Worm (Caenorhabditis elegans): ENCODE results near the gene nspb-10.

Gene nspb-10

DNA sequence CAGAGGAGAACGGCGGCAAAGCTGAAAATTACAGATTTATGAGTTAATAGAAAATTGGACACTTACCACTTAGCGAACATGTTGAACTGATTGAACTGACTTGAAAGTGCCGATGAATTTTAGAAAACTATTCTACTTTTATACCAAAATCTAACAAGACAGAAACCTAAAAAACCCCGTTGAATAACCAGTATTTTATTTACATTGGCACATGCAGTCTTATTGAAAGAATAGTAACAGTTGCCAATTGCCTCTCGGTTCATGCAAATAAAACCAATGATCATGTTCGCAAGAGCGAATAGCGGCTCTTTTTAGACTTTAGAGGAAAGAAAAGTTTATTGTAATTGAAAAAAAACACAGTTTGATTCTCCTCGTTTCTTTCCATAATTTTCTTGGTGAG is at the start of gene nspb-10:
TSS of gene nspb-10 (minus strand) at position 101 of the 400 bp plus-strand sequence.
- no peak for TF ChIP-seq unc-62 (GFP tag; optimal IDR thresholded peaks at IDR 0.05)

DNA sequence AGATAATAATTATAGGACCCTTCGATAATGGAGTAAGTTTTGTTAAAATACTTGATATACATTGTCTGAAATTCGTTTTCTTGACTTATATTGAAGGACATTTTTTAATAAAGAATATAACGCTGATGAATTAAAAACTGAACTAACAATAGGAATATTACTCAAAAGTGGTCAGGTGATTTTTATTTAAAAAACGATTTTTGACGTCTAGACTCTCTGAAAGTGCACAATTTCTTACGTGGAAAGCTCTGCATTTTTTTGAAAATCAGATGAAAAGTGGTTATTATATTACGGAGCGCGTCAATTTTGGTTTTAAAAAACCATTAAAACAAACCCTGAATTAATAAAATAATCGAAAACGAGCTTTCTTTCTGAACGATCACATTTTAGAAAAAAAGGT is 48.7 kb upstream of the nspb-10 start, which contains the start of gene sre-13:
TSS of gene sre-13 (minus strand) at position 101 of the 400 bp plus-strand sequence.
- TF ChIP-seq unc-62 (GFP tag; optimal IDR thresholded peaks at IDR 0.05), result no peak

- TF ChIP-seq unc-62 (GFP tag; optimal IDR thresholded peaks at IDR 0.05), result no peak
Observed at ce11 chrII:14635179-14635578, 47.1 kb upstream of the nspb-10 start.

ce11 chrII:14634042-14634441 is 46.0 kb upstream of the nspb-10 start:
- no peak for TF ChIP-seq unc-62 (GFP tag; optimal IDR thresholded peaks at IDR 0.05)

ce11 chrII:14632823-14633222 is 44.8 kb upstream of the nspb-10 start, which contains the start of gene C38C6.3:
Gene C38C6.3 (plus strand): TSS chrII:14633123.
- no peak for TF ChIP-seq unc-62 (GFP tag; optimal IDR thresholded peaks at IDR 0.05)

DNA sequence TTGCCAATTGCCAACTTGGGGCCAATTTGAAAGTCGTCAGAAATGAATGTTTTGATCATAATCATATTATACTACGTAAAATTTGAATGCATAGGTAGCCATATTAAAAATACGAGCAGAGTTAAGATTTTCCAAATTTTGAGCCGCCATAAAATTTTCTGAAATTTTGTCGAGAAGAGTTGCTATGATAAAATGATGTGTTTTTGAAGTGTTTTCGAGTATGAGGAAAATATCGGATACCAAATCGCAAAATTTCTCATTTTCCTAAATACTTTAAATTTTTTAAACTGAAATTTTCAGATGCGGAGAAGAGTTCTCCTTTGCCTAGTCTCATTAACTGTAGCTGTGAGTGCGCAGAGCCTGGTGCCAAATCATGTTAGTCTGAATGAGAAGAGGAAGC is 39.3 kb upstream of the nspb-10 start, which contains the start of gene tag-297:
TSS of gene tag-297 (plus strand) at position 301 of the 400 bp plus-strand sequence.
- TF ChIP-seq unc-62 (GFP tag; optimal IDR thresholded peaks at IDR 0.05), result no peak

- TF ChIP-seq unc-62 (GFP tag; optimal IDR thresholded peaks at IDR 0.05), result no peak
Observed at ce11 chrII:14626883-14627282, 38.8 kb upstream of the nspb-10 start.

DNA sequence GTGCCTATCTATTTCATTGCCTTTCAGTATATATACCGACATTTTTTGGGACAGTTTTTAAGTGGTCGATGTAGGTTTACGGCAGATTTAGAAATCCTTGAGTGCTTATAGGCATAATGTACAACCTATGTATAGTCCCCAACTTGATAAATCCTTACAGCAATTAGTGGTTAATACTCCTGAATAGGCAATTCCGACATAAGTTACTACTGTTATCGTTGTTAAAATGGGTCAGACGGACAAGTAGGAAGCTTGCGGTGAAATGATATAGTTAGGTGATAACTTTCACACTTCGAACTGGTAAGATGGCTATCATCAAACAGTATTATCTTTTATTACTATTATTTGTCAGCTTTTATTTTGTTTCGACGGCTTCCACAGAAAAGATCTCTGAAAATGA is 34.7 kb upstream of the nspb-10 start, which contains the start of gene mltn-10:
TSS of gene mltn-10 (plus strand) at position 301 of the 400 bp plus-strand sequence.
- no peak for TF ChIP-seq unc-62 (GFP tag; optimal IDR thresholded peaks at IDR 0.05)

- no peak for TF ChIP-seq unc-62 (GFP tag; optimal IDR thresholded peaks at IDR 0.05)
Observed at ce11 chrII:14620730-14621129, 32.7 kb upstream of the nspb-10 start.

DNA sequence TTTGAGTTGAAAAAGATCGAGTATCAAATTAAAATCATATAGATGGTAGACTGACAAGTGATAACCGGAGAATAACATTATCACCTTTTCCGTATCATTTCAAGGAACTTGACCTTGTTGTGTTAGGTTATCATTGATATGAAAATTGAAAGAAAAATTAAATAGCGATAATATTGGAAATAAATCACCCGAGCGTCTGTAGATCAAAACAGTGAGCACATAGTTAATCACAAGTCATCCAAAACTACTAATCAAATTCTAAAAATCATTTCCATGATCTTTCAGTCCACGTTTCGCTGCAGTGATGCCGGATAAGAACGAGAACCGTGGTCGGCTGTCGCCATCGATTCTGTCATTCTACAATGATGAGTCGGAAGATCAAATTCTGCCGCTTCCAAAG is 31.7 kb upstream of the nspb-10 start:
- no peak for TF ChIP-seq unc-62 (GFP tag; optimal IDR thresholded peaks at IDR 0.05)

ce11 chrII:14618764-14619163 is 30.7 kb upstream of the nspb-10 start:
- TF ChIP-seq unc-62 (GFP tag; optimal IDR thresholded peaks at IDR 0.05), result no peak

DNA sequence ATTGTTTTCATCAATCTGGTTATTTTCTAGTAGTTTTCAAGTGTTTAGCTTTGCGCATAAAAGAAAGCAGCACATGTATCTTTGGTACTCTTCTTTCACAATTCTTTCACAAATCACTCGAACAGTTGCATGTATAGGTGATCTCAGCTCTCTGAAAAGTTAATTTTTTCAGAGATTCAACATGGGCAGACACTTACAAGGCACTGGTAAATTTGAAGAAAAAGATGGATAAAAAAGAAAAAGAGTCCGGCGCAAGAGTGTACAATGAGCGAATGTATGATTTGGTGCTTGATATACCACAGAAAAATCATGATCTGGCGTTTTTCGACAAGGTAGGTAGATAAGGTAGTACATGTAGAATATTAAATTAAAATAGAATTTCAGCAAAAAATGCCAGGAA is 30.1 kb upstream of the nspb-10 start:
- no peak for TF ChIP-seq unc-62 (GFP tag; optimal IDR thresholded peaks at IDR 0.05)

DNA sequence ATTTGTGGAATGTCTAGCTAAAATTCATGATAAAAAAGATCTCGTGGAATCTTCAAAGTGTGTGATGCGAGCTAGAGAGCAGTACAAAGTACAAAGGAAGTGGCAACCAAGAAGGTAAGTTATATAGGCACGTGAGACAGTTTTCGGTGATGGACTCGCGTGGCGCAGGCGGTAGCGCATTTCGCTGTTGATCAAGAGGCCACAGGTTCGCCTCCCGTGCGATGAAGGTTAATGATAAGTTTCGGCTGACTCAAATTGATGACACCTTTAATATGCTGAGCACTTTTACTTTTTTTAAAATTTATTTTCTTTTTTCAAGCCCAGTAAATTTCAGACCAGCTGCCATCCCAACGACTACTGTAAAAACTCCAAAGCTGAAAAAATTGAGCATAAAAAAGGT is 28.9 kb upstream of the nspb-10 start:
- TF ChIP-seq unc-62 (GFP tag; optimal IDR thresholded peaks at IDR 0.05), result no peak

DNA sequence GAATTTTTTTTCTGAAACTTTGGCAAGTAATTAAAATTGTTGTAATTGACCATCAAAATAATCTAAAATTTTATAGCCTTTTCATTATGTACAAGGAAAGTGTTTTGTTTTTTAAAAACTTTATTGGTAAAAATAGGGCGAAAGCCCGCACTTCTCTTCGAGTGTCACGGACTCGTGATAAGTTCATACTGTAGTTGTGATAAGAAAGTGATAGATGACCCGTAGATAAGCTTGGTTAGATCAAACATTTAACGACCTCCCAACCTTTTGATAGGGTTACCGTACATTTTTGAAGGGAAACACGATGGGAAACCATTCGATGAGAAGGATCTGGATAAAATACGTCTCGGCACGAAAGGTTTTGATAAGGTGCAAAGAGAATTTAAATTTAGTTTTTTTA is 28.3 kb upstream of the nspb-10 start:
- TF ChIP-seq unc-62 (GFP tag; optimal IDR thresholded peaks at IDR 0.05), result no peak

- no peak for TF ChIP-seq unc-62 (GFP tag; optimal IDR thresholded peaks at IDR 0.05)
Observed at ce11 chrII:14615735-14616134, 27.7 kb upstream of the nspb-10 start, which contains the start of gene mltn-9. Gene mltn-9 (plus strand): TSS chrII:14616035.

- no peak for TF ChIP-seq unc-62 (GFP tag; optimal IDR thresholded peaks at IDR 0.05)
Observed at ce11 chrII:14611307-14611706, 23.2 kb upstream of the nspb-10 start.

DNA sequence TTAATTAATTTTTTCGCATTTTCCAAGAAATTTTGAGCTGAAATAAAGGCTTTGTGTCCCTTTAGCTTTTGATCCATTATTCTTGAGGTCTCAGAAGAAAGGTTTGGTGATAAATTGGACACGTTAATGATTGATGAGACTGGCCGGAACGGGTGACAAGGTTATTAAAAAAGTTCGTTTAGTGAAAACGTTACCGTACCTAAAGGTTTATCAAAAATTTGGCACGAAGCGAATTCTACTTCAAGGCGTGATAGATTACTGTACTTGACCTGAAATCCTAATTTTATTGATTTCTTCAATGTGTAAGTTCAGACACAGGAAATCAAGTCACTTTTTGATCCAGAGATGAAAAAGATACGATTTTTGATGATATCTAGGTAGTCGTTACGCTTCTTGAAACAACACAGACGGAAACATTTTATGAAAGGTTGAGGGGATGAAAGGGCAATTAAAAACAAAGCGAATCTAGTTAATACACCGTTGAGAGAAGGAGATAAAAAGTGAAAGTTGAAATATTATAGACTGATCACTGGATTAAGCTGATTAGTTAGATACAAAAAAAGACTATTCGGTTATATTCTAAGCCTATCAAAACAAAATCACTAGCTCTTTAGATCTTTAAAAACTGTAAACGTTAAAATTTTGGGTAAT is 22.6 kb upstream of the nspb-10 start:
- no peak for TF ChIP-seq unc-62 (GFP tag; optimal IDR thresholded peaks at IDR 0.05)

Data from whole organism, dauer.